Fruit fly (Drosophila melanogaster) whole organism, prepupa: ENCODE results near the gene DPCoAC.

Experiments used
- Blimp-1 ChIP-seq: fragments of 200-800 bp; sonication (Bioruptor generic); optimal IDR thresholded peaks from 3 replicates; lab custom pipeline; 2017; ENCODE audit warnings: missing biosample characterization, missing genetic modification characterization, mild to moderate bottlenecking, moderate library complexity, missing genetic modification reagents
- CG10669 ChIP-seq: fragments of 200-800 bp; sonication (Bioruptor generic); optimal IDR thresholded peaks from 3 replicates; lab custom pipeline; 2018; ENCODE audit warnings: missing biosample characterization, mild to moderate bottlenecking, missing genetic modification characterization, moderate library complexity
- CG11294 ChIP-seq: fragments of 200-800 bp; sonication (Bioruptor generic); IDR thresholded peaks from 2 replicates; pipeline ENCODE4 v1.3.6; 2022; ENCODE audit warnings: missing biosample characterization, missing genetic modification characterization
- CG11762 ChIP-seq: fragments of 200-800 bp; sonication (Bioruptor generic); optimal IDR thresholded peaks from 3 replicates; lab custom pipeline; 2016; ENCODE audit warnings: missing biosample characterization, missing genetic modification characterization; ENCODE audit not compliant: insufficient read depth
- CG15336 ChIP-seq: fragments of 200-800 bp; sonication (Bioruptor generic); IDR thresholded peaks from 2 replicates; pipeline ENCODE4 v1.3.6; 2022; ENCODE audit warnings: missing biosample characterization, missing genetic modification characterization
- CG1621 ChIP-seq: fragments of 200-800 bp; sonication (Bioruptor generic); optimal IDR thresholded peaks from 3 replicates; lab custom pipeline; 2018; ENCODE audit warnings: missing biosample characterization, mild to moderate bottlenecking, missing genetic modification characterization
- CG16779 ChIP-seq: fragments of 200-800 bp; sonication (Bioruptor generic); optimal IDR thresholded peaks from 3 replicates; lab custom pipeline; 2017; ENCODE audit warnings: missing biosample characterization, mild to moderate bottlenecking, missing genetic modification characterization
- CG31627 ChIP-seq: fragments of 200-800 bp; sonication (Bioruptor generic); optimal IDR thresholded peaks from 3 replicates; lab custom pipeline; 2016; ENCODE audit warnings: missing biosample characterization, missing genetic modification characterization
- CG32006 ChIP-seq: fragments of 200-800 bp; sonication (Bioruptor generic); optimal IDR thresholded peaks from 3 replicates; lab custom pipeline; 2017; ENCODE audit warnings: missing biosample characterization, mild to moderate bottlenecking, missing genetic modification characterization
- CG6163 ChIP-seq: fragments of 200-800 bp; sonication (Bioruptor generic); IDR thresholded peaks from 3 replicates; pipeline ENCODE4 v1.3.6; 2022; ENCODE audit warnings: missing biosample characterization, missing genetic modification characterization
- CG6792 ChIP-seq: fragments of 200-800 bp; sonication (Bioruptor generic); optimal IDR thresholded peaks from 3 replicates; lab custom pipeline; 2016; ENCODE audit warnings: missing biosample characterization, missing genetic modification characterization
- CG6808 ChIP-seq: fragments of 200-800 bp; sonication (Bioruptor generic); optimal IDR thresholded peaks from 3 replicates; lab custom pipeline; 2017; ENCODE audit warnings: missing biosample characterization, missing genetic modification characterization, mild to moderate bottlenecking, moderate library complexity, missing genetic modification reagents
- CG6854 ChIP-seq: fragments of 200-800 bp; sonication (Bioruptor generic); optimal IDR thresholded peaks from 2 replicates; lab custom pipeline; 2017; ENCODE audit warnings: missing biosample characterization, mild to moderate bottlenecking, missing genetic modification characterization
- CG8119 ChIP-seq: fragments of 200-800 bp; sonication (Bioruptor generic); IDR thresholded peaks from 3 replicates; pipeline ENCODE4 v1.3.6; 2022; ENCODE audit warnings: missing biosample characterization, missing genetic modification characterization
- CG8632 ChIP-seq: fragments of 200-800 bp; sonication (Bioruptor generic); optimal IDR thresholded peaks from 3 replicates; lab custom pipeline; 2016; ENCODE audit warnings: missing biosample characterization, missing genetic modification characterization
- Eip78C ChIP-seq: fragments of 200-800 bp; sonication (Bioruptor generic); peaks from one replicate; lab custom pipeline; 2016; ENCODE audit warnings: missing biosample characterization, missing genetic modification characterization
- Eip93F ChIP-seq: fragments of 200-800 bp; sonication (Bioruptor generic); optimal IDR thresholded peaks from 2 replicates; lab custom pipeline; 2016; ENCODE audit warnings: missing biosample characterization, mild to moderate bottlenecking, missing genetic modification characterization
- Ets21C ChIP-seq: fragments of 200-800 bp; sonication (Bioruptor generic); optimal IDR thresholded peaks from 3 replicates; lab custom pipeline; 2016; ENCODE audit warnings: missing biosample characterization, missing genetic modification characterization
- Ets96B ChIP-seq: fragments of 200-800 bp; optimal IDR thresholded peaks from 2 replicates; lab custom pipeline; 2019; ENCODE audit warnings: missing biosample characterization, mild to moderate bottlenecking, missing genetic modification characterization, moderate library complexity
- Gug ChIP-seq: fragments of 200-800 bp; sonication (Bioruptor generic); IDR thresholded peaks from 2 replicates; pipeline ENCODE4 v1.3.6; 2022; ENCODE audit warnings: missing biosample characterization, missing genetic modification characterization
- Hr39 ChIP-seq: fragments of 200-800 bp; sonication (Bioruptor generic); optimal IDR thresholded peaks from 2 replicates; lab custom pipeline; 2016; ENCODE audit warnings: missing biosample characterization, missing genetic modification characterization
- Hr4 ChIP-seq: fragments of 200-800 bp; sonication (Bioruptor generic); optimal IDR thresholded peaks from 3 replicates; lab custom pipeline; 2016; ENCODE audit warnings: missing biosample characterization, missing genetic modification characterization
- Met ChIP-seq: fragments of 200-800 bp; sonication (Bioruptor generic); optimal IDR thresholded peaks from 3 replicates; lab custom pipeline; 2016; ENCODE audit warnings: missing biosample characterization, missing genetic modification characterization
- OdsH ChIP-seq: fragments of 200-800 bp; sonication (Bioruptor generic); optimal IDR thresholded peaks from 3 replicates; lab custom pipeline; 2016; ENCODE audit warnings: missing biosample characterization, missing genetic modification characterization
- Sox14 ChIP-seq: fragments of 200-800 bp; sonication (Bioruptor generic); optimal IDR thresholded peaks from 3 replicates; lab custom pipeline; 2016; ENCODE audit warnings: missing biosample characterization, missing genetic modification characterization
- Sox15 ChIP-seq: fragments of 200-800 bp; sonication (Bioruptor generic); optimal IDR thresholded peaks from 3 replicates; lab custom pipeline; 2016; ENCODE audit warnings: missing biosample characterization, missing genetic modification characterization
- achi ChIP-seq: fragments of 200-800 bp; sonication (Bioruptor generic); optimal IDR thresholded peaks from 3 replicates; lab custom pipeline; 2016; ENCODE audit warnings: missing biosample characterization, missing genetic modification characterization
- acj6 ChIP-seq: fragments of 200-800 bp; sonication (Bioruptor generic); optimal IDR thresholded peaks from 3 replicates; lab custom pipeline; 2016; ENCODE audit warnings: missing biosample characterization, missing genetic modification characterization
- dsx ChIP-seq: fragments of 200-800 bp; optimal IDR thresholded peaks from 3 replicates; lab custom pipeline; 2019; ENCODE audit warnings: missing biosample characterization, mild to moderate bottlenecking, missing genetic modification characterization, moderate library complexity; ENCODE audit not compliant: poor library complexity, severe bottlenecking
- eg ChIP-seq: fragments of 200-800 bp; sonication (Bioruptor generic); IDR thresholded peaks from 3 replicates; pipeline ENCODE4 v1.3.6; 2022; ENCODE audit warnings: missing biosample characterization, missing genetic modification characterization
- esn ChIP-seq: fragments of 200-800 bp; sonication (Bioruptor generic); optimal IDR thresholded peaks from 2 replicates; lab custom pipeline; 2016; ENCODE audit warnings: missing biosample characterization, mild to moderate bottlenecking, missing genetic modification characterization, moderate library complexity
- fd85E ChIP-seq: fragments of 200-800 bp; sonication (Bioruptor generic); optimal IDR thresholded peaks from 3 replicates; lab custom pipeline; 2016; ENCODE audit warnings: missing biosample characterization, missing genetic modification characterization
- fkh ChIP-seq: fragments of 200-800 bp; sonication (Bioruptor generic); optimal IDR thresholded peaks from 3 replicates; lab custom pipeline; 2017; ENCODE audit warnings: missing biosample characterization, mild to moderate bottlenecking, missing genetic modification characterization, moderate library complexity
- lz ChIP-seq: fragments of 200-800 bp; sonication (Bioruptor generic); optimal IDR thresholded peaks from 3 replicates; lab custom pipeline; 2016; ENCODE audit warnings: missing biosample characterization, missing genetic modification characterization
- net ChIP-seq: fragments of 200-800 bp; sonication (Bioruptor generic); optimal IDR thresholded peaks from 3 replicates; lab custom pipeline; 2016; ENCODE audit warnings: missing biosample characterization, missing genetic modification characterization
- pdm3 ChIP-seq: fragments of 200-800 bp; sonication (Bioruptor generic); optimal IDR thresholded peaks from 3 replicates; lab custom pipeline; 2016; ENCODE audit warnings: missing biosample characterization, missing genetic modification characterization
- salr ChIP-seq, 2 experiments: fragments of 200-800 bp; sonication (Bioruptor generic); optimal IDR thresholded peaks; 3 replicates each; lab custom pipeline; 2016 to 2018; ENCODE audit warnings: missing biosample characterization in 2 of 2, missing genetic modification characterization in 2 of 2, mild to moderate bottlenecking in 1 of 2
- spab ChIP-seq: fragments of 200-800 bp; sonication (Bioruptor generic); optimal IDR thresholded peaks from 2 replicates; lab custom pipeline; 2017; ENCODE audit warnings: missing biosample characterization, mild to moderate bottlenecking, missing genetic modification characterization, missing genetic modification reagents
- ss ChIP-seq, 2 experiments: fragments of 200-800 bp; sonication (Bioruptor generic); optimal IDR thresholded peaks; 2 replicates in 1 of 2; 3 replicates in 1 of 2; lab custom pipeline; 2017 to 2018; ENCODE audit warnings: mild to moderate bottlenecking in 2 of 2, missing biosample characterization in 2 of 2, missing genetic modification characterization in 2 of 2, moderate library complexity in 1 of 2
- svp ChIP-seq: fragments of 200-800 bp; sonication (Bioruptor generic); peaks from one replicate; lab custom pipeline; 2016; ENCODE audit warnings: missing biosample characterization, missing genetic modification characterization
- vri ChIP-seq: fragments of 200-800 bp; sonication (Bioruptor generic); optimal IDR thresholded peaks from 3 replicates; lab custom pipeline; 2016; ENCODE audit warnings: missing biosample characterization, mild to moderate bottlenecking, missing genetic modification characterization

Gene DPCoAC

dm6 chr3R:20547758-20548157 lies 9.7 kb downstream of the DPCoAC start:
- no peak for TF ChIP-seq esn (GFP tag; lab: Kevin White, UChicago)
- TF ChIP-seq salr (GFP tag; optimal IDR thresholded peaks at IDR 0.05; lab: Kevin White, UChicago) = no peak
- no peak for TF ChIP-seq CG31627 (GFP tag; lab: Kevin White, UChicago)
- peak; percentile 58; the same call in 2 of the 3 replicates for TF ChIP-seq CG6163
- no peak for TF ChIP-seq fkh (GFP tag; lab: Kevin White, UChicago)
- no peak for TF ChIP-seq CG10669 (GFP tag; lab: Kevin White, UChicago)
- 0 out of 2 replicates have a peak, but pooled peaks have one; percentile 13 for TF ChIP-seq CG15336 (GFP tag; lab: Robert Waterston, UW)
- TF ChIP-seq ss (GFP tag; optimal IDR thresholded peaks at IDR 0.05; lab: Kevin White, UChicago) = peak; percentile 46 to 70
- peak; percentile 17 for TF ChIP-seq CG16779 (tag; lab: Kevin White, UChicago)
- TF ChIP-seq eg = peak; percentile 49; the same call in 1 of the 3 replicates
- TF ChIP-seq Eip78C (GFP tag; lab: Kevin White, UChicago) = no peak
- TF ChIP-seq Sox14 (GFP tag; lab: Kevin White, UChicago) = peak; percentile 20
- TF ChIP-seq spab = peak; percentile 12
- peak; percentile 37 for TF ChIP-seq CG6808 (GFP tag; lab: Kevin White, UChicago)
- TF ChIP-seq dsx (GFP tag; lab: Kevin White, UChicago) = peak; percentile 5
- no peak for TF ChIP-seq OdsH
- peak; percentile 11 for TF ChIP-seq CG1621 (tag; lab: Kevin White, UChicago)
- no peak for TF ChIP-seq Blimp-1
- no peak for TF ChIP-seq pdm3 (GFP tag; lab: Kevin White, UChicago)
- 0 out of 3 replicates have a peak, but pooled peaks have one; percentile 23 for TF ChIP-seq CG8119 (GFP tag; lab: Robert Waterston, UW)
- TF ChIP-seq Ets21C (GFP tag; lab: Kevin White, UChicago) = no peak
- TF ChIP-seq acj6 (GFP tag; lab: Kevin White, UChicago) = no peak

- TF ChIP-seq fd85E (GFP tag; lab: Kevin White, UChicago) (no peak), lz (GFP tag; lab: Kevin White, UChicago) (no peak), Hr4 (GFP tag; lab: Kevin White, UChicago) (peak; percentile 37), achi (GFP tag; lab: Kevin White, UChicago) (peak; percentile 18), CG6792 (GFP tag; lab: Kevin White, UChicago) (no peak), CG11294 (GFP tag; lab: Robert Waterston, UW) (no peak), vri (GFP tag; lab: Kevin White, UChicago) (peak; percentile 59), esn (GFP tag; lab: Kevin White, UChicago) (no peak), Gug (no peak), CG10669 (GFP tag; lab: Kevin White, UChicago) (peak; percentile 26), CG8119 (GFP tag; lab: Robert Waterston, UW) (no peak), svp (peak; percentile 31), Sox15 (no peak), Ets96B (tag; lab: Kevin White, UChicago) (no peak), Eip78C (GFP tag; lab: Kevin White, UChicago) (peak; percentile 70), CG6854 (no peak), Met (GFP tag; lab: Kevin White, UChicago) (peak; percentile 30), CG11762 (GFP tag; lab: Kevin White, UChicago) (no peak), CG32006 (GFP tag; lab: Kevin White, UChicago) (no peak), OdsH (peak; percentile 49), Eip93F (no peak), CG6163 (peak; percentile 19; the same call in 1 of the 3 replicates), net (no peak), CG16779 (tag; lab: Kevin White, UChicago) (no peak), CG15336 (GFP tag; lab: Robert Waterston, UW) (peak; percentile 49), fkh (GFP tag; lab: Kevin White, UChicago) (peak; percentile 18), CG8632 (no peak), Hr39 (GFP tag; lab: Kevin White, UChicago) (peak; percentile 1)
Observed at dm6 chr3R:20546662-20547620, 10.5 kb downstream of the DPCoAC start.
